Worm (Caenorhabditis elegans) whole organism, L4 larva: ENCODE data around the gene dyf-17.

Source experiments
- F44E2.7 ChIP-seq: fragments of 200-800 bp; sonication (Bioruptor generic); IDR thresholded peaks from 2 replicates; pipeline ENCODE4 v2.1.2; 2022; ENCODE audit warnings: missing genetic modification characterization, missing compliant biosample characterization
- R02D3.7 ChIP-seq: fragments of 150-350 bp; sonication (generic microtip); optimal IDR thresholded peaks from 3 replicates; lab custom pipeline; 2014; ENCODE audit warnings: missing biosample characterization, missing genetic modification characterization
- T26A8.4 ChIP-seq: fragments of 200-800 bp; sonication (Bioruptor generic); IDR thresholded peaks from 2 replicates; pipeline ENCODE4 v1.3.6; 2022; ENCODE audit warnings: missing genetic modification characterization, missing compliant biosample characterization
- Y48G9A.11 ChIP-seq: fragments of 200-800 bp; sonication (Bioruptor generic); IDR thresholded peaks from 2 replicates; pipeline ENCODE4 v1.3.6; 2022; ENCODE audit warnings: missing genetic modification reagents, missing genetic modification characterization, missing compliant biosample characterization
- aha-1 ChIP-seq: fragments of 150-350 bp; peaks from one replicate; lab custom pipeline; 2014; ENCODE audit warnings: missing biosample characterization, missing genetic modification characterization
- aly-2 ChIP-seq: sonication (generic microtip); optimal IDR thresholded peaks from 2 replicates; lab custom pipeline; 2018; ENCODE audit warnings: missing biosample characterization, missing genetic modification characterization
- ama-1 ChIP-seq: fragments of 150-350 bp; optimal IDR thresholded peaks from 2 replicates; lab custom pipeline; 2014; ENCODE audit warnings: inconsistent platforms, mixed read lengths
- ceh-28 ChIP-seq: fragments of 150-350 bp; optimal IDR thresholded peaks from 2 replicates; lab custom pipeline; 2014; ENCODE audit warnings: missing biosample characterization, missing genetic modification reagents, missing genetic modification characterization
- ces-1 ChIP-seq: fragments of 150-350 bp; sonication (generic microtip); optimal IDR thresholded peaks from 4 replicates; lab custom pipeline; 2014; ENCODE audit warnings: missing biosample characterization, missing genetic modification reagents, missing genetic modification characterization
- ctbp-1 ChIP-seq: fragments of 200-800 bp; sonication (Bioruptor generic); IDR thresholded peaks from 2 replicates; pipeline ENCODE4 v1.3.6; 2022; ENCODE audit warnings: missing genetic modification reagents, missing genetic modification characterization, missing compliant biosample characterization
- daf-8 ChIP-seq: fragments of 200-800 bp; sonication (Bioruptor generic); IDR thresholded peaks from 2 replicates; pipeline ENCODE4 v1.3.6; 2022; ENCODE audit warnings: missing genetic modification characterization, missing compliant biosample characterization
- dmd-9 ChIP-seq: fragments of 200-800 bp; sonication (Bioruptor generic); IDR thresholded peaks from 2 replicates; pipeline ENCODE4 v1.3.6; 2022; ENCODE audit warnings: missing genetic modification reagents, missing genetic modification characterization, missing compliant biosample characterization
- dve-1 ChIP-seq: sonication (generic microtip); optimal IDR thresholded peaks from 2 replicates; lab custom pipeline; 2017; ENCODE audit warnings: antibody characterized with exemption, mild to moderate bottlenecking, missing genetic modification characterization, missing compliant biosample characterization; ENCODE audit not compliant: insufficient read depth
- fkh-10 ChIP-seq: fragments of 150-350 bp; optimal IDR thresholded peaks from 2 replicates; lab custom pipeline; 2014; ENCODE audit warnings: missing biosample characterization, missing genetic modification reagents, missing genetic modification characterization
- lin-13 ChIP-seq: fragments of 150-350 bp; optimal IDR thresholded peaks from 2 replicates; lab custom pipeline; 2014; ENCODE audit warnings: missing biosample characterization, missing genetic modification reagents, missing genetic modification characterization
- lin-29 ChIP-seq: fragments of 200-800 bp; sonication (Bioruptor generic); IDR thresholded peaks from 2 replicates; pipeline ENCODE4 v1.3.6; 2022; ENCODE audit warnings: missing genetic modification reagents, missing genetic modification characterization, missing compliant biosample characterization
- lin-38 ChIP-seq: fragments of 200-800 bp; sonication (Bioruptor generic); IDR thresholded peaks from 2 replicates; pipeline ENCODE4 v1.3.6; 2022; ENCODE audit warnings: missing genetic modification reagents, missing genetic modification characterization, missing compliant biosample characterization
- lin-39 ChIP-seq: fragments of 150-350 bp; optimal IDR thresholded peaks from 2 replicates; lab custom pipeline; 2014; ENCODE audit warnings: missing biosample characterization, missing genetic modification reagents, missing genetic modification characterization
- mes-2 ChIP-seq: sonication (generic microtip); optimal IDR thresholded peaks from 2 replicates; lab custom pipeline; 2016; ENCODE audit warnings: missing genotype, mild to moderate bottlenecking, missing genetic modification characterization, missing compliant biosample characterization; ENCODE audit not compliant: poor library complexity, severe bottlenecking
- mxl-2 ChIP-seq: fragments of 200-800 bp; sonication (Bioruptor generic); conservative IDR thresholded peaks from 2 replicates; pipeline ENCODE4 v1.3.6; 2022; ENCODE audit warnings: missing genetic modification reagents, missing genetic modification characterization, missing compliant biosample characterization
- nhr-11 ChIP-seq: fragments of 150-350 bp; optimal IDR thresholded peaks from 2 replicates; lab custom pipeline; 2014; ENCODE audit warnings: missing biosample characterization, missing genetic modification characterization
- nhr-25 ChIP-seq: sonication (generic microtip); optimal IDR thresholded peaks from 2 replicates; lab custom pipeline; 2017; ENCODE audit warnings: missing genetic modification characterization, mild to moderate bottlenecking, missing compliant biosample characterization, antibody characterized with exemption, moderate library complexity, borderline replicate concordance; ENCODE audit not compliant: insufficient read depth
- nhr-76 ChIP-seq: fragments of 150-350 bp; optimal IDR thresholded peaks from 2 replicates; lab custom pipeline; 2014; ENCODE audit warnings: missing biosample characterization, missing genetic modification characterization
- nhr-77 ChIP-seq: fragments of 150-350 bp; optimal IDR thresholded peaks from 2 replicates; lab custom pipeline; 2014; ENCODE audit warnings: missing biosample characterization, missing genetic modification characterization
- php-3 ChIP-seq: fragments of 200-800 bp; sonication (Bioruptor generic); IDR thresholded peaks from 2 replicates; pipeline ENCODE4 v1.3.6; 2022; ENCODE audit warnings: missing genetic modification reagents, missing genetic modification characterization, missing compliant biosample characterization
- set-16 ChIP-seq: fragments of 200-800 bp; sonication (Bioruptor generic); IDR thresholded peaks from 2 replicates; pipeline ENCODE4 v1.3.6; 2022; ENCODE audit warnings: missing genetic modification reagents, missing genetic modification characterization, missing compliant biosample characterization
- snpc-1.2 ChIP-seq: fragments of 200-800 bp; sonication (Bioruptor generic); IDR thresholded peaks from 2 replicates; pipeline ENCODE4 v1.3.6; 2022; ENCODE audit warnings: missing genetic modification reagents, missing genetic modification characterization, missing compliant biosample characterization
- unc-130 ChIP-seq: sonication (generic microtip); optimal IDR thresholded peaks from 2 replicates; lab custom pipeline; 2016; ENCODE audit warnings: missing genetic modification reagents, missing genetic modification characterization, missing compliant biosample characterization
- unc-62 ChIP-seq, 3 experiments: fragments of 150-350 bp in 1 of 3; sonication (generic microtip); optimal IDR thresholded peaks in 2 of 3; peaks in 1 of 3; 1 replicate in 1 of 3; 2 replicates in 2 of 3; lab custom pipeline; 2014 to 2017; ENCODE audit warnings: missing biosample characterization in 3 of 3, missing genetic modification characterization in 3 of 3, missing genetic modification reagents in 3 of 3, missing genotype in 1 of 3
- zfp-3 ChIP-seq: fragments of 200-800 bp; sonication (Bioruptor generic); conservative IDR thresholded peaks from 2 replicates; pipeline ENCODE4 v1.3.6; 2022; ENCODE audit warnings: missing genetic modification reagents, missing genetic modification characterization, missing compliant biosample characterization

dyf-17 gene

DNA sequence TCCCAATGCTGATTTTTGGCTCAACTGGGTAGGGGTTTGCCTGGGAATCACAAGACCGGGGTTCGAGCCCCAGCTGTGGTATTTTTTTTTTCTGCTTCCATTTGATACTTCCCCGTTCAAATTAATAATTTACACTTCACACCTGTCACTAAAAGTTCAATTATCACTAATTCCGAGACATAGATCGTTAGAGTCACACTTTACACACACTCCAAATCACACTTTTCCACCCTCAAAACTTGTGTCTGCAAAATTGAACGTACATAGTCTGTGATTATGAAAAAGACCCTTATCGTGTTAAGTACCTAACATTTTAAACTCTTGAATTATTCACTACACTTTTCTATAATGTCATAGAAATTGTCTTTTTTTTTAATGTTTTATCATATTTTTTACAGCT lies 43.5 kb upstream of the dyf-17 start (continued):
- TF ChIP-seq lin-38 (GFP tag; lab: Robert Waterston, UW), result no peak
- no peak for TF ChIP-seq ama-1
- TF ChIP-seq lin-39 (tag; lab: Kevin White, UChicago), result no peak
- TF ChIP-seq daf-8 (GFP tag; lab: Robert Waterston, UW), result no peak
- TF ChIP-seq dmd-9 (GFP tag; lab: Robert Waterston, UW), result no peak
- TF ChIP-seq ces-1 (GFP tag; lab: Kevin White, UChicago), result no peak
- TF ChIP-seq nhr-76, result no peak
- no peak for TF ChIP-seq php-3 (GFP tag; lab: Robert Waterston, UW)
- TF ChIP-seq nhr-77, result no peak
- TF ChIP-seq F44E2.7, result no peak
- TF ChIP-seq lin-29 (GFP tag; lab: Robert Waterston, UW), result no peak
- no peak for TF ChIP-seq zfp-3 (GFP tag; lab: Robert Waterston, UW)
- TF ChIP-seq, all 104 proteins: peak for 6

DNA sequence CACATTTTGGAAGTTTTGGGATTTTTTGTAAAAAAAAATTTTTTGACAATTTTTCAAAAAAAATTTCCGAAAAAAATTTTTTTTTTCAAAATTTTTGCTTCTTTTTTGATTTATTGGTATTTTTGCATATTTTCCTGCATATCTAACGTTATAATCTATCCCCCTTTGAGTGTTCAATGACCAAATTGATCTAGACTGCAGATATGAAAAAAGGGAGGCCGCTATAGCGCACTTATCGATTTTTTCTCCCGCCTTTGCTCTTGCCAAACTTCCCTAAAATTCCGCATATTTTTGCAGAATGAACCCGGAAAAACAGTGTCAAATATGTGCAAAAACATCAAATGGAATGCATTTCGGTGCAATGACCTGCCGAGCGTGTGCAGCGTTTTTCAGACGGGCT lies 39.9 kb upstream of the dyf-17 start, which contains the start of gene nhr-145:
nhr-145 (plus strand) TSS at position 298 of the 400 bp plus-strand sequence.
- TF ChIP-seq mxl-2 (GFP tag; lab: Robert Waterston, UW) (no peak), T26A8.4 (GFP tag; lab: Robert Waterston, UW) (no peak), nhr-25 (tag; lab: Kevin White, UChicago) (no peak), fkh-10 (GFP tag; lab: Kevin White, UChicago) (no peak), R02D3.7 (no peak), aha-1 (tag; lab: Kevin White, UChicago) (no peak), snpc-1.2 (GFP tag; lab: Robert Waterston, UW) (no peak), mes-2 (no peak), nhr-11 (tag; lab: Kevin White, UChicago) (no peak)

DNA sequence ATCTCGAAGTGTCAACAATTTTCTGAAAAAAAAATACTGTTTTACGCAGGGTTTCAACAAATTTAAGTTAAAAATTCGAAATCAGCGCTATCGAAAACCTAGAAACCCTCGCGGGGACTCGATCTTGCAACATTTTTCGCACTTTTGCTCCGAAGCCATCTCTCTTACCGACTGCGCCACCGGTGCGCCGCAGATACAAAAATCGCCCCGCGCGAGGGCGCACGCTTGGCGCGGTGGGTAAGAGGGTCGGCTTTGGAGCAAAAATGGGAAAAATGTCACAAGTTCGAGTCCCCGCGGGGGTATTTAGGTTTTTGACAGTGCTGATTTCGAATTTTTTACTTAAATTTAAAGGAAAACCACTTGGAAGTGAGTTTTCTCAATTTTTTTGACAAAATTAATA lies 36.4 kb upstream of the dyf-17 start:
- TF ChIP-seq nhr-11 (tag; lab: Kevin White, UChicago) (no peak), Y48G9A.11 (GFP tag; lab: Robert Waterston, UW) (0 out of 2 replicates have a peak, but pooled peaks have one; percentile 38), ctbp-1 (no peak), set-16 (GFP tag; lab: Robert Waterston, UW) (peak; percentile 64), F44E2.7 (0 out of 2 replicates have a peak, but pooled peaks have one; percentile 64), php-3 (GFP tag; lab: Robert Waterston, UW) (no peak), aly-2 (tag; lab: Kevin White, UChicago) (no peak), lin-13 (GFP tag; lab: Kevin White, UChicago) (no peak), dve-1 (tag; lab: Kevin White, UChicago) (no peak)

DNA sequence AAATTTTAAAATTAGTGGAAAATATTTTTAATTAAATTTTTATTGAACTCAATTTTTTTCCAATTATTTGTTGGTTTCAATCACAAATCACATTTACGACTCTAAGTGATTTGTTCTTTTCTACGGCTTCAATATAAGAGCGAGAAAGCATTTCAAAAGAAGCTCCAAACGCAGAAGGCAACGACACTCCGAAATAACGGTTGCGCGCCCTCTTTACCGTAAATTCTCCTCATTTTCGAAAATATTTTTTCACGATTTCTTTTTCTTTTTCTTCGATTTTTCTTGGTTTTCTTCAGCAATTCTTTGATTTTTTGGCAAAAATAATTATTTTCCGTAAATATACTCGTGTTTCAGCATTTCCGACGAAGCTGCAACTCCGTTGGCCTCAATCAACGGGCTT lies 32.8 kb upstream of the dyf-17 start:
- TF ChIP-seq Y48G9A.11 (GFP tag; lab: Robert Waterston, UW), result peak; percentile 92
- TF ChIP-seq, all 104 proteins: peak for 1; not testable (repeated sequence) for 103

DNA sequence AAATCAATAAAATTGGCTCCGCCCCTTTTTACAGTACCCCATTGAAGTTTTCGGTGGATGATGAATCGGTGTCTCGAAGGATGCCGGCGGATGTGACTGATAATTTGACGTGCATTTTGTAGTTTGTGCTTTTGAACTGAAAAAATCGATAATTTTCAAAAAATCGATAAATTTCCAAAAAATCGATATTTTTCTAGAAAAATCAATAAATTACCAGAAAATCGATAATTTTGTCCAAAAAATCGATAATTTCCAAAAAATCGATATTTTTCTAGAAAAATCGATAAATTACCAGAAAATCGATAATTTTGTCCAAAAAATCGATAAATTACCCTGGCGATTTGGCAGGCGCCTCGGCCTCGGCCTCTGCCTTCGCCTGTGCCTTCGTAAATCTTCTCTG lies 27.8 kb upstream of the dyf-17 start:
- TF ChIP-seq zfp-3 (GFP tag; lab: Robert Waterston, UW) (no peak), fkh-10 (GFP tag; lab: Kevin White, UChicago) (no peak), unc-130 (GFP tag; lab: Kevin White, UChicago) (no peak), ceh-28 (peak; percentile 91), unc-62 (GFP tag; optimal IDR thresholded peaks at IDR 0.05 in 1 of 2; lab: Kevin White, UChicago) (peak in 1 of 2 experiments; percentile 16), unc-62 (tag; optimal IDR thresholded peaks at IDR 0.05; lab: Kevin White, UChicago) (no peak)
- TF ChIP-seq, all 104 proteins: peak for 2

DNA sequence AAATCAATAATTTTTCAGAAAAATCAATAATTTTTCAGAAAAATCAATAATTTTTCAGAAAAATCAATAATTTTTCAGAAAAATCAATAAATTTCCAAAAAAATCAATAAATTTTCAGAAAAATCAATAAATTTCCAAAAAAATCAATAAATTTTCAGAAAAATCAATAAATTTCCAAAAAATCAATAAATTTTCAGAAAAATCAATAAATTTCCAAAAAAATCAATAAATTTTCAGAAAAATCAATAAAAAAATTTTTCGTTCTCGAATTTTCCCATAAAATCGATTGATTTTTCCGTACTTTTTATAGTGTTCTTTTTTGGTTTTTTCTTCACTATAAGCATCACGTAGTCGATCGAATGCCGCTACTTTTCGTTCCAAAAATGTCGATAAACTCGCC lies 27.2 kb upstream of the dyf-17 start:
- peak; percentile 73 for TF ChIP-seq ceh-28
- TF ChIP-seq, all 104 proteins: peak for 1; not testable (repeated sequence) for 103
